Worm (Caenorhabditis elegans) whole organism, L2 larva: ENCODE data around the gene unc-83.

Source experiments
- ceh-82 ChIP-seq: fragments of 150-350 bp; optimal IDR thresholded peaks from 2 replicates; lab custom pipeline; 2014; ENCODE audit warnings: missing biosample characterization, missing genetic modification characterization
- nhr-12 ChIP-seq: fragments of 150-350 bp; optimal IDR thresholded peaks from 2 replicates; lab custom pipeline; 2014; ENCODE audit warnings: missing biosample characterization, missing genetic modification characterization
- snpc-4 ChIP-seq: fragments of 150-350 bp; optimal IDR thresholded peaks from 2 replicates; lab custom pipeline; 2014; ENCODE audit warnings: missing biosample characterization, missing genetic modification characterization
- ztf-11 ChIP-seq: sonication (generic microtip); optimal IDR thresholded peaks from 2 replicates; lab custom pipeline; 2017; ENCODE audit warnings: missing biosample characterization, missing genetic modification characterization

- no peak for TF ChIP-seq ztf-11 (tag; lab: Kevin White, UChicago)
- TF ChIP-seq ceh-82 (tag; lab: Kevin White, UChicago): no peak
- no peak for TF ChIP-seq nhr-12 (tag; lab: Kevin White, UChicago)
- TF ChIP-seq snpc-4 (tag; lab: Kevin White, UChicago): no peak
Measured at ce11 chrV:6509717-6510116, 44.9 kb downstream of the unc-83 start, which contains the start of gene ubh-2.
